Worm (Caenorhabditis elegans): ENCODE results near the gene srsx-35.
A peak's percentile ranks its signal among the peaks of the same experiment; 100 is the strongest.

Gene srsx-35

ce11 chrV:20727458-20727857 lies 46.2 kb downstream of the srsx-35 start:
- TF ChIP-seq ama-1 (optimal IDR thresholded peaks at IDR 0.05): no peak
- no peak for TF ChIP-seq nhr-67 (tag; optimal IDR thresholded peaks at IDR 0.05)
- no peak for TF ChIP-seq mdl-1 (tag; optimal IDR thresholded peaks at IDR 0.05)
- no peak for TF ChIP-seq jun-1 (tag; optimal IDR thresholded peaks at IDR 0.05)
- no peak for TF ChIP-seq nhr-25 (tag; optimal IDR thresholded peaks at IDR 0.05)
- TF ChIP-seq egl-5 (tag; optimal IDR thresholded peaks at IDR 0.05): no peak
- TF ChIP-seq nhr-11 (tag; optimal IDR thresholded peaks at IDR 0.05): no peak
- TF ChIP-seq ceh-9 (tag; optimal IDR thresholded peaks at IDR 0.05): no peak
- no peak for TF ChIP-seq eor-1 (tag; optimal IDR thresholded peaks at IDR 0.05)

- no peak for TF ChIP-seq daf-12 (tag; optimal IDR thresholded peaks at IDR 0.05)
- TF ChIP-seq ztf-11 (tag; optimal IDR thresholded peaks at IDR 0.05): no peak
- no peak for TF ChIP-seq aly-2 (tag; optimal IDR thresholded peaks at IDR 0.05)
- no peak for TF ChIP-seq elt-3 (tag; optimal IDR thresholded peaks at IDR 0.05)
- peak; percentile 97 for TF ChIP-seq pqm-1 (tag; optimal IDR thresholded peaks at IDR 0.05)
- TF ChIP-seq elt-2 (tag; optimal IDR thresholded peaks at IDR 0.05): peak; percentile 89
- TF ChIP-seq mdl-1 (tag; optimal IDR thresholded peaks at IDR 0.05): peak; percentile 76
- peak; percentile 47 for TF ChIP-seq fkh-10 (GFP tag; optimal IDR thresholded peaks at IDR 0.05)
- TF ChIP-seq R02D3.7 (tag; optimal IDR thresholded peaks at IDR 0.05): no peak
- TF ChIP-seq ceh-82 (tag; optimal IDR thresholded peaks at IDR 0.05): no peak
- TF ChIP-seq nhr-28 (tag; optimal IDR thresholded peaks at IDR 0.05): no peak
- TF ChIP-seq egl-5 (tag; optimal IDR thresholded peaks at IDR 0.05): peak; percentile 96
- TF ChIP-seq unc-62 (GFP tag; optimal IDR thresholded peaks at IDR 0.05): no peak
- peak; percentile 53 for TF ChIP-seq snpc-4 (tag; optimal IDR thresholded peaks at IDR 0.05)
- TF ChIP-seq nhr-23 (tag; optimal IDR thresholded peaks at IDR 0.05): peak; percentile 34
- peak; percentile 38 for TF ChIP-seq lin-39 (tag; optimal IDR thresholded peaks at IDR 0.05)
- TF ChIP-seq fkh-2 (tag; optimal IDR thresholded peaks at IDR 0.05): no peak
- no peak for TF ChIP-seq lsy-12 (tag; optimal IDR thresholded peaks at IDR 0.05)
- TF ChIP-seq hmg-11 (tag; optimal IDR thresholded peaks at IDR 0.05): peak; percentile 61
- TF ChIP-seq ceh-28 (tag; optimal IDR thresholded peaks at IDR 0.05): peak; percentile 70
- no peak for TF ChIP-seq ama-1 (optimal IDR thresholded peaks at IDR 0.05)
- no peak for TF ChIP-seq elt-1 (tag; optimal IDR thresholded peaks at IDR 0.05)
- TF ChIP-seq egl-27 (tag; optimal IDR thresholded peaks at IDR 0.05): no peak
- TF ChIP-seq nfya-1 (tag; optimal IDR thresholded peaks at IDR 0.05; ENCODE audit: insufficient read depth): peak; percentile 68
- TF ChIP-seq jun-1 (tag; optimal IDR thresholded peaks at IDR 0.05): peak; percentile 71
- peak; percentile 97 for TF ChIP-seq pha-4 (tag; optimal IDR thresholded peaks at IDR 0.05)
- peak; percentile 12 for TF ChIP-seq lin-15B (tag; optimal IDR thresholded peaks at IDR 0.05)
These were observed 47.6 kb downstream of the srsx-35 start, which contains the start of gene ipla-3 for ce11 chrV:20728763-20729350. ipla-3 (minus strand) TSS chrV:20729272.

DNA sequence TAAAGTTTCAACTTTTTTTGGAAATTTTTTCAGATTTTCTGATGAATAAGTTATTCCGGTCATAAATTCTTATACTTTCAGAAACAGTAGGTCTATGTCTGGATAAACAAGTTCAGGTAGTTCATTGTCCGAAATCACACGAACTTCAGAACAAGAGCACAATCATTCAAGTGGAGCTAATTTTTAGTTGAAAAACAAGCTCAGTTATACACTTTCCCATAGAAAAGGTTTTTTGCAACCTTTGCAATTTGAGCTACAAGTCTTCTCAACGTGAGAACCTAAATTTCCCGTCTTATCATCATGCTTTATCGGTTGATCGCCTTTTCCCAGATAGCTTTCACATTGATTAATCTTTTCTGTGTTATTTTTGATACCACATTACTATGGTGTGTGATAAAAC lies 50.6 kb downstream of the srsx-35 start, which contains the start of gene srxa-1:
Gene srxa-1, plus strand, starts transcription at position 301 of the 400 bp plus-strand sequence.
- TF ChIP-seq hmg-11 (tag; optimal IDR thresholded peaks at IDR 0.05) (no peak), nhr-77 (tag; optimal IDR thresholded peaks at IDR 0.05) (no peak), ceh-82 (tag; optimal IDR thresholded peaks at IDR 0.05) (no peak), ama-1 (optimal IDR thresholded peaks at IDR 0.05) (no peak), mdl-1 (tag; optimal IDR thresholded peaks at IDR 0.05) (no peak), fkh-2 (tag; optimal IDR thresholded peaks at IDR 0.05) (no peak), fos-1 (tag; optimal IDR thresholded peaks at IDR 0.05) (no peak), zag-1 (tag; optimal IDR thresholded peaks at IDR 0.05) (no peak), ceh-9 (tag; optimal IDR thresholded peaks at IDR 0.05) (no peak), tbx-2 (tag; optimal IDR thresholded peaks at IDR 0.05) (no peak), nhr-43 (tag; optimal IDR thresholded peaks at IDR 0.05; ENCODE audit: poor library complexity, severe bottlenecking) (no peak), eor-1 (tag; optimal IDR thresholded peaks at IDR 0.05) (no peak), mml-1 (tag; optimal IDR thresholded peaks at IDR 0.05) (no peak), elt-3 (tag; optimal IDR thresholded peaks at IDR 0.05) (no peak)

All from whole organism, L3 larva.